Fruit fly (Drosophila melanogaster) whole organism, embryonic: Measurements from ENCODE around the gene odd.
A peak's percentile ranks its signal among the peaks of the same experiment; 100 is the strongest.

Experiments
- CG10147 ChIP-seq: fragments of 200-800 bp; sonication (Bioruptor generic); optimal IDR thresholded peaks from 2 replicates; lab custom pipeline; 2019; ENCODE audit warnings: missing biosample characterization, mild to moderate bottlenecking, missing genetic modification characterization, moderate library complexity
- CG13296 ChIP-seq: fragments of 200-800 bp; sonication (Bioruptor generic); optimal IDR thresholded peaks from 3 replicates; lab custom pipeline; 2018; ENCODE audit warnings: missing biosample characterization, mild to moderate bottlenecking, missing genetic modification characterization
- CG13424 ChIP-seq: fragments of 200-800 bp; sonication (Bioruptor generic); optimal IDR thresholded peaks from 2 replicates; lab custom pipeline; 2019; ENCODE audit warnings: missing biosample characterization, mild to moderate bottlenecking, missing genetic modification characterization, moderate library complexity
- CG16863 ChIP-seq: fragments of 200-800 bp; sonication (Bioruptor generic); optimal IDR thresholded peaks from 3 replicates; lab custom pipeline; 2016; ENCODE audit warnings: missing biosample characterization, missing genetic modification characterization
- CG17361 ChIP-seq: fragments of 200-800 bp; sonication (Bioruptor generic); IDR thresholded peaks from 3 replicates; pipeline ENCODE4 v1.3.6; 2022; ENCODE audit warnings: missing biosample characterization, missing genetic modification characterization
- CG17802 ChIP-seq: fragments of 200-800 bp; sonication (Bioruptor generic); optimal IDR thresholded peaks from 2 replicates; lab custom pipeline; 2018; ENCODE audit warnings: missing biosample characterization, mild to moderate bottlenecking, missing genetic modification characterization, moderate library complexity
- CG1792 ChIP-seq: fragments of 200-800 bp; sonication (Bioruptor generic); optimal IDR thresholded peaks from 2 replicates; lab custom pipeline; 2016; ENCODE audit warnings: missing biosample characterization, missing genetic modification characterization
- CG2199 ChIP-seq: fragments of 200-800 bp; sonication (Bioruptor generic); IDR thresholded peaks from 3 replicates; pipeline ENCODE4 v1.3.6; 2022; ENCODE audit warnings: missing biosample characterization, missing genetic modification characterization
- CG2712 ChIP-seq: fragments of 200-800 bp; optimal IDR thresholded peaks from 3 replicates; lab custom pipeline; 2019; ENCODE audit warnings: missing biosample characterization, mild to moderate bottlenecking, missing genetic modification characterization, moderate library complexity
- CG3838 ChIP-seq: fragments of 200-800 bp; sonication (Bioruptor generic); optimal IDR thresholded peaks from 3 replicates; lab custom pipeline; 2016; ENCODE audit warnings: missing biosample characterization, missing genetic modification characterization
- CG4404 ChIP-seq: fragments of 200-800 bp; sonication (Bioruptor generic); IDR thresholded peaks from 2 replicates; pipeline ENCODE4 v1.3.6; 2022; ENCODE audit warnings: missing biosample characterization, missing genetic modification characterization
- CG6254 ChIP-seq: fragments of 200-800 bp; sonication (Bioruptor generic); optimal IDR thresholded peaks from 3 replicates; lab custom pipeline; 2017; ENCODE audit warnings: mild to moderate bottlenecking, missing biosample characterization, missing genetic modification reagents, missing genetic modification characterization
- CG7963 ChIP-seq: fragments of 200-800 bp; sonication (Bioruptor generic); IDR thresholded peaks from 3 replicates; pipeline ENCODE4 v1.3.6; 2022; ENCODE audit warnings: missing biosample characterization, missing genetic modification characterization; ENCODE audit not compliant: partially characterized antibody
- CG8359 ChIP-seq: fragments of 200-800 bp; sonication (Bioruptor generic); optimal IDR thresholded peaks from 2 replicates; lab custom pipeline; 2017; ENCODE audit warnings: missing biosample characterization, mild to moderate bottlenecking, missing genetic modification characterization, borderline replicate concordance
- CG8765 ChIP-seq: fragments of 200-800 bp; sonication (Bioruptor generic); IDR thresholded peaks from 2 replicates; pipeline ENCODE4 v1.3.6; 2022; ENCODE audit warnings: missing biosample characterization, missing genetic modification characterization
- CG9215 ChIP-seq: fragments of 200-800 bp; sonication (Bioruptor generic); IDR thresholded peaks from 2 replicates; pipeline ENCODE4 v1.3.6; 2022; ENCODE audit warnings: missing biosample characterization, missing genetic modification characterization
- CHES-1-like ChIP-seq: fragments of 200-800 bp; sonication (Bioruptor generic); optimal IDR thresholded peaks from 2 replicates; lab custom pipeline; 2016; ENCODE audit warnings: missing biosample characterization, missing genetic modification characterization
- CTCF ChIP-seq: fragments of 200-800 bp; sonication (Bioruptor generic); optimal IDR thresholded peaks from 2 replicates; lab custom pipeline; 2017; ENCODE audit warnings: missing biosample characterization, mild to moderate bottlenecking, missing genetic modification characterization, moderate library complexity
- CkIIα-i1 ChIP-seq: fragments of 200-800 bp; sonication (Bioruptor generic); IDR thresholded peaks from 2 replicates; pipeline ENCODE4 v1.3.6; 2022; ENCODE audit warnings: missing biosample characterization, missing genetic modification characterization
- D19A ChIP-seq: fragments of 200-800 bp; optimal IDR thresholded peaks from 3 replicates; lab custom pipeline; 2019; ENCODE audit warnings: missing biosample characterization, mild to moderate bottlenecking, missing genetic modification characterization, moderate library complexity
- Fer3 ChIP-seq: fragments of 200-800 bp; sonication (Bioruptor generic); optimal IDR thresholded peaks from 2 replicates; lab custom pipeline; 2018; ENCODE audit warnings: missing biosample characterization, mild to moderate bottlenecking, missing genetic modification characterization, moderate library complexity
- HLH4C ChIP-seq: fragments of 200-800 bp; sonication (Bioruptor generic); IDR thresholded peaks from 3 replicates; pipeline ENCODE4 v1.3.6; 2022; ENCODE audit warnings: missing biosample characterization, missing genetic modification characterization; ENCODE audit not compliant: partially characterized antibody
- Kr ChIP-seq: fragments of 200-800 bp; sonication (Bioruptor generic); optimal IDR thresholded peaks from 2 replicates; lab custom pipeline; 2017; ENCODE audit warnings: missing biosample characterization, mild to moderate bottlenecking, missing genetic modification characterization
- NK7.1 ChIP-seq: fragments of 200-800 bp; sonication (Bioruptor generic); optimal IDR thresholded peaks from 3 replicates; lab custom pipeline; 2016; ENCODE audit warnings: missing biosample characterization, missing genetic modification characterization
- Pdp1 ChIP-seq, 2 experiments: fragments of 200-800 bp; sonication (Bioruptor generic); optimal IDR thresholded peaks; 3 replicates each; lab custom pipeline; 2016; ENCODE audit warnings: missing biosample characterization in 2 of 2, missing genetic modification characterization in 2 of 2, mild to moderate bottlenecking in 1 of 2, moderate library complexity in 1 of 2
- Poxn ChIP-seq: fragments of 200-800 bp; sonication (Bioruptor generic); IDR thresholded peaks from 2 replicates; pipeline ENCODE4 v1.3.6; 2022; ENCODE audit warnings: missing biosample characterization, missing genetic modification characterization
- Ravus ChIP-seq: fragments of 200-800 bp; sonication (Bioruptor generic); IDR thresholded peaks from 2 replicates; pipeline ENCODE4 v1.3.6; 2022; ENCODE audit warnings: missing biosample characterization, missing genetic modification characterization
- Side ChIP-seq: fragments of 200-800 bp; sonication (Bioruptor generic); optimal IDR thresholded peaks from 2 replicates; lab custom pipeline; 2016; ENCODE audit warnings: missing biosample characterization, missing genetic modification characterization
- Xbp1 ChIP-seq: fragments of 200-800 bp; sonication (Bioruptor generic); optimal IDR thresholded peaks from 3 replicates; lab custom pipeline; 2016; ENCODE audit warnings: missing biosample characterization, mild to moderate bottlenecking, missing genetic modification characterization
- az2 ChIP-seq: fragments of 200-800 bp; sonication (Bioruptor generic); optimal IDR thresholded peaks from 3 replicates; lab custom pipeline; 2016; ENCODE audit warnings: missing biosample characterization, missing genetic modification characterization
- bigmax ChIP-seq: fragments of 200-800 bp; sonication (Bioruptor generic); optimal IDR thresholded peaks from 2 replicates; lab custom pipeline; 2018; ENCODE audit warnings: missing biosample characterization, mild to moderate bottlenecking, missing genetic modification characterization
- chn ChIP-seq: fragments of 200-800 bp; sonication (Bioruptor generic); optimal IDR thresholded peaks from 2 replicates; lab custom pipeline; 2016; ENCODE audit warnings: missing biosample characterization, missing genetic modification characterization
- esg ChIP-seq: fragments of 200-800 bp; sonication (Bioruptor generic); conservative IDR thresholded peaks from 2 replicates; pipeline ENCODE4 v1.3.6; 2022; ENCODE audit warnings: missing biosample characterization, missing genetic modification characterization
- ewg ChIP-seq: fragments of 200-800 bp; sonication (Bioruptor generic); optimal IDR thresholded peaks from 3 replicates; lab custom pipeline; 2017; ENCODE audit warnings: mild to moderate bottlenecking, missing biosample characterization, missing genetic modification reagents, missing genetic modification characterization
- grn ChIP-seq: fragments of 200-800 bp; sonication (Bioruptor generic); optimal IDR thresholded peaks from 3 replicates; lab custom pipeline; 2017; ENCODE audit warnings: missing biosample characterization, missing genetic modification characterization
- gsb-n ChIP-seq: fragments of 200-800 bp; sonication (Bioruptor generic); optimal IDR thresholded peaks from 3 replicates; lab custom pipeline; 2018; ENCODE audit warnings: missing biosample characterization, mild to moderate bottlenecking, missing genetic modification characterization
- hkb ChIP-seq, 2 experiments: fragments of 200-800 bp in 1 of 2; fragments of >200 bp in 1 of 2; sonication (Bioruptor generic) in 1 of 2; IDR thresholded peaks in 1 of 2; optimal IDR thresholded peaks in 1 of 2; 2 replicates each; pipeline versions ENCODE4 v1.3.6 to Lab custom; 2017 to 2022; ENCODE audit warnings: missing biosample characterization in 1 of 2, missing genetic modification characterization in 1 of 2
- inv ChIP-seq: fragments of 200-800 bp; sonication (Bioruptor generic); IDR thresholded peaks from 2 replicates; pipeline ENCODE4 v1.3.6; 2022; ENCODE audit warnings: missing biosample characterization, missing genetic modification characterization; ENCODE audit not compliant: partially characterized antibody
- jing ChIP-seq: fragments of 200-800 bp; sonication (Bioruptor generic); optimal IDR thresholded peaks from 2 replicates; lab custom pipeline; 2018; ENCODE audit warnings: missing biosample characterization, mild to moderate bottlenecking, missing genetic modification characterization
- ken ChIP-seq: fragments of 200-800 bp; sonication (Bioruptor generic); IDR thresholded peaks from 3 replicates; pipeline ENCODE4 v1.3.6; 2022; ENCODE audit warnings: missing biosample characterization, missing genetic modification characterization
- knrl ChIP-seq: fragments of 200-800 bp; sonication (Bioruptor generic); IDR thresholded peaks from 3 replicates; pipeline ENCODE4 v1.3.6; 2022; ENCODE audit warnings: missing biosample characterization, missing genetic modification characterization; ENCODE audit not compliant: partially characterized antibody
- pan ChIP-seq, 4 experiments: fragments of >200 bp in 3 of 4; fragments of 200-800 bp in 1 of 4; sonication (Bioruptor generic) in 1 of 4; optimal IDR thresholded peaks in 3 of 4; IDR thresholded peaks in 1 of 4; 2 replicates each; pipeline versions ENCODE4 v1.3.6 to Lab custom; 2017 to 2022; ENCODE audit warnings: missing biosample characterization in 2 of 4, missing genetic modification characterization in 2 of 4, mixed read lengths in 1 of 4
- pros ChIP-seq: fragments of 200-800 bp; sonication (Bioruptor generic); optimal IDR thresholded peaks from 3 replicates; lab custom pipeline; 2019; ENCODE audit warnings: missing biosample characterization, mild to moderate bottlenecking, missing genetic modification characterization, moderate library complexity
- scrt ChIP-seq: fragments of 200-800 bp; sonication (Bioruptor generic); optimal IDR thresholded peaks from 2 replicates; lab custom pipeline; 2018; ENCODE audit warnings: missing biosample characterization, mild to moderate bottlenecking, missing genetic modification characterization, moderate library complexity
- tio ChIP-seq: fragments of 200-800 bp; sonication (Bioruptor generic); optimal IDR thresholded peaks from 2 replicates; lab custom pipeline; 2017; ENCODE audit warnings: missing biosample characterization, missing genetic modification characterization, inconsistent platforms
- tll ChIP-seq, 2 experiments: fragments of 200-800 bp in 1 of 2; fragments of >200 bp in 1 of 2; sonication (Bioruptor generic) in 1 of 2; optimal IDR thresholded peaks; 2 replicates each; lab custom pipeline; 2017 to 2019; ENCODE audit warnings: missing biosample characterization in 2 of 2, missing genetic modification characterization in 2 of 2, mild to moderate bottlenecking in 1 of 2, moderate library complexity in 1 of 2
- trem ChIP-seq: fragments of 200-800 bp; optimal IDR thresholded peaks from 3 replicates; lab custom pipeline; 2019; ENCODE audit warnings: missing biosample characterization, mild to moderate bottlenecking, missing genetic modification characterization, moderate library complexity
- vvl ChIP-seq: fragments of 200-800 bp; sonication (Bioruptor generic); IDR thresholded peaks from 2 replicates; pipeline ENCODE4 v1.3.6; 2022; ENCODE audit warnings: missing biosample characterization, missing genetic modification characterization
- wor ChIP-seq: fragments of 200-800 bp; sonication (Bioruptor generic); IDR thresholded peaks from 2 replicates; pipeline ENCODE4 v1.3.6; 2022; ENCODE audit warnings: missing biosample characterization, missing genetic modification characterization

odd gene

DNA sequence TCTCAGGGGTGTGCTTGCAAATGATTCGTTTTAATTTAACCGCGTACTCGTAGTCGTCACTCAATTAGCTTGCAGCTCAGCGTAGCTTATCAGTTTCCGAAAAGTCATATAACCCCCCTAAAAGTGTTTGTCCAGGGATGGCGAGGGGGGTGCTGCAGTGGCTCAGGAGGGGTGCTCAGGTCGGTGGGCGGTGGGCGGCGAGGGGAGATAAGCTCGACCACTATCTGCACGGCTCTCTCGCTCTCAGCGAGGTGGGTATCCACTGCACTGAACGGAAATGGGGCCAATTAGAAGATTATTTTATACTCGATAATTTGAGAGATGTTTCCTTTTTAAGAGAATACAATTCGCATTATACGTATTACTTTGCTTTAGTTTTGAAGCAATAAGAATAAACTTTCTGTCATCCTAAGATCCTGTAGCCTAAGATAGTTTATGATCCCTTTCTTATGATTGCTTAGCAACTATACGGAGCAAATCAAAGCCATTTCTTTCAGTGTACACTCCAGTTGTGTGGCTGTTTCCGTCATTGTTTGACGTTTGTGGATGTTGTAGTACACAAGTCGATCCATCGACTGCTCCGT is 33.3 kb downstream of the odd start (continued):
- TF ChIP-seq CG2199 (GFP tag; lab: Robert Waterston, UW) (no peak), CG10147 (GFP tag; lab: Kevin White, UChicago) (no peak), bigmax (no peak), CG13296 (peak; percentile 18), NK7.1 (GFP tag; lab: Kevin White, UChicago) (no peak), trem (tag; lab: Kevin White, UChicago) (peak; percentile 66), HLH4C (GFP tag; lab: Robert Waterston, UW) (no peak), CG8765 (GFP tag; lab: Robert Waterston, UW) (no peak), CG8359 (GFP tag; lab: Kevin White, UChicago) (no peak), az2 (GFP tag; lab: Kevin White, UChicago) (peak; percentile 63), Xbp1 (GFP tag; lab: Kevin White, UChicago) (peak; percentile 69), Pdp1 (GFP tag; optimal IDR thresholded peaks at IDR 0.05; lab: Kevin White, UChicago) (peak; percentile 34 to 57), CG17802 (peak; percentile 47), grn (GFP tag; lab: Kevin White, UChicago) (no peak), CTCF (GFP tag; lab: Kevin White, UChicago) (no peak), Ravus (GFP tag; lab: Robert Waterston, UW) (peak; percentile 32), CG16863 (no peak), gsb-n (tag; lab: Kevin White, UChicago) (peak; percentile 44), Fer3 (peak; percentile 65), inv (no peak), Poxn (GFP tag; lab: Robert Waterston, UW) (no peak), wor (GFP tag; lab: Robert Waterston, UW) (peak; percentile 64; the same call in 1 of the 2 replicates), CHES-1-like (GFP tag; lab: Kevin White, UChicago) (peak; percentile 16), tll (GFP tag; optimal IDR thresholded peaks at IDR 0.05; lab: Kevin White, UChicago) (no peak), CkIIα-i1 (GFP tag; lab: Robert Waterston, UW) (no peak; the same call in 1 of the 2 replicates), tio (GFP tag; lab: Kevin White, UChicago) (peak; percentile 58), CG3838 (GFP tag; lab: Kevin White, UChicago) (no peak), CG13424 (tag; lab: Kevin White, UChicago) (peak; percentile 84), CG2712 (peak; percentile 79), CG17361 (GFP tag; lab: Robert Waterston, UW) (peak; percentile 74; the same call in 2 of the 3 replicates), jing (peak; percentile 47), ewg (GFP tag; lab: Kevin White, UChicago) (peak; percentile 52), chn (GFP tag; lab: Kevin White, UChicago) (peak; percentile 48), D19A (tag; lab: Kevin White, UChicago) (peak; percentile 62), Side (GFP tag; lab: Kevin White, UChicago) (peak; percentile 41), CG7963 (no peak), ken (GFP tag; lab: Robert Waterston, UW) (peak; percentile 48; the same call in 2 of the 3 replicates), scrt (GFP tag; lab: Kevin White, UChicago) (peak; percentile 19), esg (GFP tag; lab: Robert Waterston, UW) (peak; percentile 80), CG4404 (GFP tag; lab: Robert Waterston, UW) (no peak; the same call in 1 of the 2 replicates), Kr (no peak), CG9215 (GFP tag; lab: Robert Waterston, UW) (peak; percentile 21; the same call in 1 of the 2 replicates), pros (GFP tag; lab: Kevin White, UChicago) (no peak), hkb (optimal IDR thresholded peaks at IDR 0.05; lab: Kevin White, UChicago) (no peak), hkb (GFP tag; IDR thresholded peaks at IDR 0.05; lab: Robert Waterston, UW) (peak; percentile 72), vvl (GFP tag; lab: Robert Waterston, UW) (peak; percentile 55), knrl (no peak), CG6254 (GFP tag; lab: Kevin White, UChicago) (peak; percentile 37), pan (optimal IDR thresholded peaks at IDR 0.05; lab: Kevin White, UChicago) (no peak), pan (GFP tag; optimal IDR thresholded peaks at IDR 0.05 in 1 of 2, IDR thresholded peaks at IDR 0.05 in 1 of 2) (no peak), CG1792 (GFP tag; lab: Kevin White, UChicago) (peak; percentile 48)
